Worm (Caenorhabditis elegans) whole organism, L4 larva: ENCODE measurements around the gene nccd-1.

Source experiments
- ZK546.5 ChIP-seq, 2 experiments: sonication (generic microtip); optimal IDR thresholded peaks; 2 replicates each; lab custom pipeline; 2017; ENCODE audit warnings: missing biosample characterization in 2 of 2, missing genetic modification characterization in 2 of 2
- aha-1 ChIP-seq: fragments of 150-350 bp; peaks from one replicate; lab custom pipeline; 2014; ENCODE audit warnings: missing biosample characterization, missing genetic modification characterization
- aly-2 ChIP-seq: sonication (generic microtip); optimal IDR thresholded peaks from 2 replicates; lab custom pipeline; 2018; ENCODE audit warnings: missing biosample characterization, missing genetic modification characterization
- ceh-28 ChIP-seq: fragments of 150-350 bp; optimal IDR thresholded peaks from 2 replicates; lab custom pipeline; 2014; ENCODE audit warnings: missing biosample characterization, missing genetic modification reagents, missing genetic modification characterization
- cey-2 ChIP-seq: sonication (generic microtip); optimal IDR thresholded peaks from 3 replicates; lab custom pipeline; 2017; ENCODE audit warnings: missing genetic modification characterization, mild to moderate bottlenecking, missing compliant biosample characterization, antibody characterized with exemption, borderline replicate concordance; ENCODE audit not compliant: insufficient read depth
- ctbp-1 ChIP-seq: fragments of 200-800 bp; sonication (Bioruptor generic); IDR thresholded peaks from 2 replicates; pipeline ENCODE4 v1.3.6; 2022; ENCODE audit warnings: missing genetic modification reagents, missing genetic modification characterization, missing compliant biosample characterization
- dmd-6 ChIP-seq: fragments of 200-800 bp; sonication (Bioruptor generic); IDR thresholded peaks from 2 replicates; pipeline ENCODE4 v1.3.6; 2022; ENCODE audit warnings: missing genetic modification reagents, missing genetic modification characterization, missing compliant biosample characterization
- dmd-9 ChIP-seq: fragments of 200-800 bp; sonication (Bioruptor generic); IDR thresholded peaks from 2 replicates; pipeline ENCODE4 v1.3.6; 2022; ENCODE audit warnings: missing genetic modification reagents, missing genetic modification characterization, missing compliant biosample characterization
- gei-8 ChIP-seq: fragments of 200-800 bp; sonication (Bioruptor generic); optimal IDR thresholded peaks from 2 replicates; lab custom pipeline; 2018; ENCODE audit warnings: mild to moderate bottlenecking, missing genetic modification characterization, missing compliant biosample characterization
- hif-1 ChIP-seq, 2 experiments: sonication (generic microtip); optimal IDR thresholded peaks; 2 replicates each; lab custom pipeline; 2016 to 2017; ENCODE audit warnings: missing compliant biosample characterization in 2 of 2, missing genetic modification characterization in 2 of 2, missing genetic modification reagents in 2 of 2, missing genotype in 2 of 2, mild to moderate bottlenecking in 1 of 2
- madf-5 ChIP-seq, 2 experiments: fragments of 200-800 bp; sonication (Bioruptor generic); IDR thresholded peaks; 2 replicates each; pipeline ENCODE4 v1.3.6; 2022; ENCODE audit warnings: missing compliant biosample characterization in 2 of 2, missing genetic modification characterization in 2 of 2
- mdt-29 ChIP-seq: fragments of 200-800 bp; sonication (Bioruptor generic); IDR thresholded peaks from 2 replicates; pipeline ENCODE4 v1.3.6; 2022; ENCODE audit warnings: missing genetic modification reagents, missing genetic modification characterization, missing compliant biosample characterization
- nhr-11 ChIP-seq: fragments of 150-350 bp; optimal IDR thresholded peaks from 2 replicates; lab custom pipeline; 2014; ENCODE audit warnings: missing biosample characterization, missing genetic modification characterization
- nhr-6 ChIP-seq: fragments of 150-350 bp; optimal IDR thresholded peaks from 2 replicates; lab custom pipeline; 2014; ENCODE audit warnings: missing biosample characterization, missing genetic modification characterization
- pha-4 ChIP-seq, 2 experiments: fragments of 150-350 bp in 1 of 2; fragments of 200-800 bp in 1 of 2; sonication (Bioruptor generic) in 1 of 2; IDR thresholded peaks in 1 of 2; optimal IDR thresholded peaks in 1 of 2; 2 replicates each; pipeline versions ENCODE4 v1.3.6 to Lab custom; 2014 to 2022; ENCODE audit warnings: missing genetic modification characterization in 2 of 2, missing genetic modification reagents in 2 of 2, missing biosample characterization in 1 of 2, missing compliant biosample characterization in 1 of 2
- php-3 ChIP-seq: fragments of 200-800 bp; sonication (Bioruptor generic); IDR thresholded peaks from 2 replicates; pipeline ENCODE4 v1.3.6; 2022; ENCODE audit warnings: missing genetic modification reagents, missing genetic modification characterization, missing compliant biosample characterization
- sdz-12 ChIP-seq: fragments of 200-800 bp; sonication (Bioruptor generic); optimal IDR thresholded peaks from 2 replicates; lab custom pipeline; 2018; ENCODE audit warnings: mild to moderate bottlenecking, missing genetic modification characterization, missing compliant biosample characterization
- snpc-1.2 ChIP-seq: fragments of 200-800 bp; sonication (Bioruptor generic); IDR thresholded peaks from 2 replicates; pipeline ENCODE4 v1.3.6; 2022; ENCODE audit warnings: missing genetic modification reagents, missing genetic modification characterization, missing compliant biosample characterization
- unc-39 ChIP-seq: sonication (generic microtip); optimal IDR thresholded peaks from 2 replicates; lab custom pipeline; 2017; ENCODE audit warnings: missing biosample characterization, missing genetic modification characterization
- zfp-2 ChIP-seq: sonication (generic microtip); optimal IDR thresholded peaks from 2 replicates; lab custom pipeline; 2016; ENCODE audit warnings: mild to moderate bottlenecking, missing genetic modification characterization, missing compliant biosample characterization
- zip-2 ChIP-seq: fragments of 150-350 bp; optimal IDR thresholded peaks from 2 replicates; lab custom pipeline; 2014; ENCODE audit warnings: missing biosample characterization, missing genetic modification characterization

Gene nccd-1

DNA sequence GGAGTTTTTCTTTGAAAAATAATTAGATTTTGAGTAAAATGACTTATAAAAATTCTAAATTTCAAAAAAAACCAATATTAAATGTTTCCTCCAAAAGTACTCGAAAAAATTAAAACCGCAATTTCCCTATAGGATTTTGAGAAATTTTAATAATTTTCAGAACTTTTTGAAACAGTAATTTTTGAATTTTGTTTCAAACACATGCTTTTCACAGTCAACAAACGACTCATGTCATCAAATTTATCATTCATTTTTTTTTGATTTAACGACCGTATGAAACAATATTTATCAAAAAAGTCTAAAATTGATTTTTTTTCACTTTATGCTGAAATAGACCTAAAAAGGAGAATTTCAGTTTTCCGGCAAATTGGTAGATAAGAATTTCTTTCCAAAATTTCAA is 38.1 kb downstream of the nccd-1 start:
- TF ChIP-seq cey-2 (tag; lab: Kevin White, UChicago) (no peak), pha-4 (GFP tag; IDR thresholded peaks at IDR 0.05; lab: Robert Waterston, UW) (no peak), pha-4 (tag; optimal IDR thresholded peaks at IDR 0.05; lab: Kevin White, UChicago) (no peak), aly-2 (tag; lab: Kevin White, UChicago) (no peak), php-3 (GFP tag; lab: Robert Waterston, UW) (no peak), nhr-6 (no peak), snpc-1.2 (GFP tag; lab: Robert Waterston, UW) (peak; percentile 72), ceh-28 (tag; lab: Kevin White, UChicago) (no peak)

DNA sequence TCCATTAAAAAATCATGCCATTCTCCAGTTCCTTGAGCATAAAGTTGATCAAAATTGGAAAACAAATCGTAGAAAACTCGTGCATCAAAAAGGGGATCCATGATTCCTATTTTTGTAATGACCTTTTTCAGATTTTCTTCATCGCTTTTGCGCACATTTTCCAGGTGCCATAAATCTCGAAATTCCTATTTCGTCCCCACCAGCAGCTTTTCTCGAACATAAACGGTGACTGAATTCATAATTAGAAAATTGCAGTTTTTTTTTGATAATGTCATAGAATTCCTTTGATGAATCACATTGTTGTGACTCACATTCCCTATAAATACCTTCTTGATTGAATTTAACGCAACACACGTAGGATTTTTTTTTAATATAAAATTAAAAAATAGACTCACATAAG is 42.0 kb downstream of the nccd-1 start, which contains the start of gene nhr-229:
Gene nhr-229, minus strand, starts transcription at position 101 of the 400 bp plus-strand sequence.
- TF ChIP-seq ctbp-1 (no peak), zfp-2 (tag; lab: Kevin White, UChicago) (no peak), madf-5 (GFP tag; IDR thresholded peaks at IDR 0.05; lab: Robert Waterston, UW) (no peak), mdt-29 (GFP tag; lab: Robert Waterston, UW) (no peak), sdz-12 (GFP tag; lab: Kevin White, UChicago) (no peak), hif-1 (tag; optimal IDR thresholded peaks at IDR 0.05; lab: Kevin White, UChicago) (no peak), ZK546.5 (tag; optimal IDR thresholded peaks at IDR 0.05; lab: Kevin White, UChicago) (no peak), dmd-6 (GFP tag; lab: Robert Waterston, UW) (no peak), zip-2 (tag; lab: Kevin White, UChicago) (no peak), unc-39 (tag; lab: Kevin White, UChicago) (no peak), aha-1 (no peak), gei-8 (GFP tag; lab: Kevin White, UChicago) (no peak), nhr-11 (tag; lab: Kevin White, UChicago) (no peak), dmd-9 (GFP tag; lab: Robert Waterston, UW) (no peak)
